Fruit fly (Drosophila melanogaster) whole organism, adult: ENCODE measurements around the gene CG7011.

Experiments
- CG11617 ChIP-seq: fragments of 200-800 bp; sonication (Bioruptor generic); optimal IDR thresholded peaks from 2 replicates; lab custom pipeline; 2017; ENCODE audit warnings: mild to moderate bottlenecking, missing biosample characterization, missing genetic modification reagents, missing genetic modification characterization
- CG12768 ChIP-seq: fragments of 200-800 bp; sonication (Bioruptor generic); optimal IDR thresholded peaks from 2 replicates; lab custom pipeline; 2017; ENCODE audit warnings: missing biosample characterization, missing genetic modification characterization, mild to moderate bottlenecking, moderate library complexity, missing genetic modification reagents
- CG14711 ChIP-seq: fragments of 200-800 bp; sonication (Bioruptor generic); optimal IDR thresholded peaks from 2 replicates; lab custom pipeline; 2018; ENCODE audit warnings: missing biosample characterization, mild to moderate bottlenecking, missing genetic modification characterization, moderate library complexity
- CG1620 ChIP-seq: fragments of 200-800 bp; sonication (Bioruptor generic); optimal IDR thresholded peaks from 2 replicates; lab custom pipeline; 2016; ENCODE audit warnings: missing biosample characterization, missing genetic modification characterization
- CG33017 ChIP-seq: fragments of 200-800 bp; sonication (Bioruptor generic); optimal IDR thresholded peaks from 2 replicates; lab custom pipeline; 2018; ENCODE audit warnings: missing biosample characterization, mild to moderate bottlenecking, missing genetic modification characterization, moderate library complexity
- CG5204 ChIP-seq: fragments of 200-800 bp; sonication (Bioruptor generic); optimal IDR thresholded peaks from 2 replicates; lab custom pipeline; 2016; ENCODE audit warnings: missing biosample characterization, missing genetic modification characterization
- CG7045 ChIP-seq: fragments of 200-800 bp; sonication (Bioruptor generic); optimal IDR thresholded peaks from 2 replicates; lab custom pipeline; 2017; ENCODE audit warnings: missing biosample characterization, mild to moderate bottlenecking, missing genetic modification characterization
- CG7101 ChIP-seq: fragments of 200-800 bp; sonication (Bioruptor generic); optimal IDR thresholded peaks from 2 replicates; lab custom pipeline; 2018; ENCODE audit warnings: missing biosample characterization, mild to moderate bottlenecking, missing genetic modification characterization, moderate library complexity
- Clk ChIP-seq: fragments of 200-800 bp; sonication (Bioruptor generic); optimal IDR thresholded peaks from 2 replicates; lab custom pipeline; 2017; ENCODE audit warnings: missing biosample characterization, missing genetic modification characterization
- Crg-1 ChIP-seq: fragments of 200-800 bp; sonication (Bioruptor generic); optimal IDR thresholded peaks from 2 replicates; lab custom pipeline; 2016; ENCODE audit warnings: missing biosample characterization, missing genetic modification characterization
- Hr96 ChIP-seq: fragments of 200-800 bp; sonication (Bioruptor generic); optimal IDR thresholded peaks from 2 replicates; lab custom pipeline; 2016; ENCODE audit warnings: missing biosample characterization, missing genetic modification characterization
- Mnt ChIP-seq: fragments of 200-800 bp; sonication (Bioruptor generic); optimal IDR thresholded peaks from 2 replicates; lab custom pipeline; 2016; ENCODE audit warnings: missing biosample characterization, mild to moderate bottlenecking, missing genetic modification characterization
- bab1 ChIP-seq: fragments of 200-800 bp; sonication (Bioruptor generic); optimal IDR thresholded peaks from 3 replicates; lab custom pipeline; 2019; ENCODE audit warnings: missing biosample characterization, mild to moderate bottlenecking, missing genetic modification characterization, moderate library complexity
- cic ChIP-seq: fragments of 200-800 bp; sonication (Bioruptor generic); optimal IDR thresholded peaks from 2 replicates; lab custom pipeline; 2017; ENCODE audit warnings: missing biosample characterization, mild to moderate bottlenecking, missing genetic modification characterization, moderate library complexity
- cnc ChIP-seq, 2 experiments: fragments of >200 bp; optimal IDR thresholded peaks; 2 replicates each; lab custom pipeline; 2017
- kay ChIP-seq: fragments of 200-800 bp; sonication (Bioruptor generic); peaks from one replicate; lab custom pipeline; 2016; ENCODE audit warnings: missing biosample characterization, missing genetic modification characterization, borderline replicate concordance
- ovo ChIP-seq: fragments of 200-800 bp; sonication (Bioruptor generic); optimal IDR thresholded peaks from 2 replicates; lab custom pipeline; 2016; ENCODE audit warnings: missing biosample characterization, missing genetic modification characterization
- pad ChIP-seq: fragments of 200-800 bp; sonication (Bioruptor generic); optimal IDR thresholded peaks from 3 replicates; lab custom pipeline; 2017; ENCODE audit warnings: missing biosample characterization, missing genetic modification characterization, mild to moderate bottlenecking, moderate library complexity, missing genetic modification reagents
- tj ChIP-seq: fragments of 200-800 bp; sonication (Bioruptor generic); optimal IDR thresholded peaks from 3 replicates; lab custom pipeline; 2017; ENCODE audit warnings: missing biosample characterization, mild to moderate bottlenecking, missing genetic modification characterization, moderate library complexity
- toe ChIP-seq: fragments of 200-800 bp; sonication (Bioruptor generic); optimal IDR thresholded peaks from 2 replicates; lab custom pipeline; 2016; ENCODE audit warnings: missing biosample characterization, missing genetic modification characterization

CG7011 gene

DNA sequence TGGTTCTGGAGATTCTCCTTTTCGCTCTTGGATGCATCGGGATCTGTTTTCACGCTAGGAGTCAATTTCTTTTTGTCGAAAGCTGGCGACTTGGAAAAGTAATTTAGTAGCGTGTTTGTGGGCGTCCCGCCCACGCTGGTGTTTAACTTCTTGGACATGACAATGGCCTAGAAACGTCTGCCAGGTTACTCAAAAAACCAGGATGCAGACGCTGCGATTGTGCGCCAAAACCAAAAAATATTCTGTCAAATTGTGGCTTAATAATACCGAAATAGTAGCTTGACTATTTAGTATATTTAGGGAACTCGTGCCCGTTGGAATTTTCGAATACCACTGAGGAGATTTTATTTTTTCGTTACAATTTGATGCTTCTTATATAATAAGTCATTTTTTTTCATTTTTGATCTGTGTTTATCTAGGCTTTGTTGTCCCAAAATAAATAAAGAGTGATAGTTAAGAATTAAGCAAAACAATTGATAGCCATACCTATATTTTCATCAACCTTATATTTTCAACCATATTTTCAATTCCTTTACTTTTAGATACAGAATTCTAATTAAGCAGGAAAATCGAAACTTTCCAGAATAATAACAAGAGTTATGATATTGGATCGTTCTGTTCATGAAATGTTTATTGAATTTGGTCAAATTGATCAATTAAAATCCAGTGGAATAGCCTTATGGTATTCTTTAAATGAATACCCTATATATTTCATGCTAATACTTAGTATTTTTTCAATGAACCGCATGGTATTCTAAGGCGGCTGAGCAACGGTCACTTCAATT lies 4.9 kb downstream of the CG7011 start, which contains the start of the genes Msh6 and Prp31:
Gene Msh6, minus strand, starts transcription at position 233 of the 785 bp plus-strand sequence.
Gene Prp31, plus strand, starts transcription at position 771 of the 785 bp plus-strand sequence.
- peak; percentile 84 for TF ChIP-seq toe
- TF ChIP-seq Clk (GFP tag; lab: Kevin White, UChicago): peak; percentile 22
- peak; percentile 54 for TF ChIP-seq CG14711 (tag; lab: Kevin White, UChicago)
- peak; percentile 50 for TF ChIP-seq CG7101 (tag; lab: Kevin White, UChicago)
- no peak for TF ChIP-seq Mnt (GFP tag; lab: Kevin White, UChicago)
- TF ChIP-seq Hr96 (GFP tag; lab: Kevin White, UChicago): peak; percentile 68
- no peak for TF ChIP-seq cnc (optimal IDR thresholded peaks at IDR 0.05; lab: Kevin White, UChicago)
- TF ChIP-seq CG33017 (tag; lab: Kevin White, UChicago): no peak
- no peak for TF ChIP-seq cic (GFP tag; lab: Kevin White, UChicago)
- peak; percentile 13 for TF ChIP-seq ovo (GFP tag; lab: Kevin White, UChicago)
- TF ChIP-seq CG11617: peak; percentile 60
- TF ChIP-seq Crg-1: no peak
- TF ChIP-seq bab1: no peak
- peak; percentile 48 for TF ChIP-seq pad (GFP tag; lab: Kevin White, UChicago)
- TF ChIP-seq CG7045 (GFP tag; lab: Kevin White, UChicago): peak; percentile 67
- no peak for TF ChIP-seq CG5204 (GFP tag; lab: Kevin White, UChicago)
- TF ChIP-seq kay: no peak
- TF ChIP-seq CG1620: peak; percentile 59
- peak; percentile 58 for TF ChIP-seq CG12768 (GFP tag; lab: Kevin White, UChicago)
- TF ChIP-seq tj (GFP tag; lab: Kevin White, UChicago): peak; percentile 30

DNA sequence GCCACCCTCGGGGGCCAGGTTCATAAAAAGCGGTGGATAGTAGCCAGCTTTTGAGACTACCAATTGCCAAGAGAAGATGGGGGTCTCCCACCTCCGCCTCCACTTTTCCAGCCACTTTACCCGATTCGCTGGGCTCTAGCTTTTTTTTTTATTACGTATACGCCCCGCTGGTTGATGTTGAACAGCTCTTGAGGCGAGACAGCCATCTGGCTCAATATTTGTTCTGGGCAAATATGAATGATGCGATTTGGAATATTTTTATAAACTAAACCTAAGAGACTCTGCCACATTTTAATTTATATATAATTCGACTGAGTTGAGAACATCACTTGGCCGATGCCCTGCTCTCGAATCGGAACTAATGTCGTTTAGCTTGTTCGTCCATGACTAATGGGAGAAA lies 13.4 kb downstream of the CG7011 start:
- no peak for TF ChIP-seq Clk (GFP tag; lab: Kevin White, UChicago)
- no peak for TF ChIP-seq CG7101 (tag; lab: Kevin White, UChicago)
- no peak for TF ChIP-seq ovo (GFP tag; lab: Kevin White, UChicago)
- no peak for TF ChIP-seq cic (GFP tag; lab: Kevin White, UChicago)
- TF ChIP-seq CG11617: no peak
- no peak for TF ChIP-seq tj (GFP tag; lab: Kevin White, UChicago)
- TF ChIP-seq Hr96 (GFP tag; lab: Kevin White, UChicago): no peak
- TF ChIP-seq toe: no peak
- TF ChIP-seq CG12768 (GFP tag; lab: Kevin White, UChicago): no peak
- TF ChIP-seq CG5204 (GFP tag; lab: Kevin White, UChicago): no peak
- no peak for TF ChIP-seq pad (GFP tag; lab: Kevin White, UChicago)
- no peak for TF ChIP-seq CG1620
- TF ChIP-seq Mnt (GFP tag; lab: Kevin White, UChicago): no peak

DNA sequence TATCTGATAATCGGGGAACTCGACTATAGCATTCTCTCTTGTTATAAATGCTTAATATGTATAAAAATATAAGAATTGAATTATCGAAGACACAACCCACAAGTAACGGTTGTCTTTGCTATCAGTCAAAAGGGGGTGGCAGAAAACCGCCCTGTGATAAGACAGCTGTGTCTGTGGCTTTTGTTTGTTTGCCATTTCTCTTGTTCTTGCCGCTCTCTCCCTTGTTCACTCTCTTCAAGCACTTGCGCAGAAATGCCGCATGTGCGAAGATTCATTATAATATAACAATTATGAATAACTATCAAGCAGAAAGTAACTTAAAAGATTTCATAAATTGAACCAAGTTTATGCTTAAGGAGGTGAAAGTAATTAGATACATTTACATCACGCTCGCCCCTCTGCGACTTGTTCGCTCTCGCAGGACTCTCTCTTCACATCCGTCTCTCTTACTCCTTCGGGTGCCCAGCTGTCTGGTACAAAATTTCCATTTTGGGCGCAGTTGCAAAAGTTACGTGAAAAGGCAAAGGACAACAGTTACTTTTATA lies 16.7 kb downstream of the CG7011 start, which contains the start of gene FucTA:
Gene FucTA, plus strand, starts transcription at position 495 of the 545 bp plus-strand sequence.
- TF ChIP-seq CG7045 (GFP tag; lab: Kevin White, UChicago) (no peak), ovo (GFP tag; lab: Kevin White, UChicago) (peak; percentile 25)

- peak; percentile 18 for TF ChIP-seq tj (GFP tag; lab: Kevin White, UChicago)
- TF ChIP-seq CG7045 (GFP tag; lab: Kevin White, UChicago): no peak
- TF ChIP-seq Mnt (GFP tag; lab: Kevin White, UChicago): peak; percentile 21
- TF ChIP-seq kay: peak; percentile 74
- TF ChIP-seq ovo (GFP tag; lab: Kevin White, UChicago): no peak
- peak; percentile 18 for TF ChIP-seq CG1620
Observed at dm6 chr3L:15143638-15144600, 19.5 kb downstream of the CG7011 start, which contains the start of the genes CG32147 and Pex3. CG32147 (minus strand) TSS chr3L:15144059. Pex3 (plus strand) TSS chr3L:15144355.

- no peak for TF ChIP-seq toe
- TF ChIP-seq CG14711 (tag; lab: Kevin White, UChicago): no peak
- no peak for TF ChIP-seq CG7045 (GFP tag; lab: Kevin White, UChicago)
- no peak for TF ChIP-seq kay
- no peak for TF ChIP-seq CG11617
- no peak for TF ChIP-seq ovo (GFP tag; lab: Kevin White, UChicago)
- no peak for TF ChIP-seq cnc (optimal IDR thresholded peaks at IDR 0.05; lab: Kevin White, UChicago)
- no peak for TF ChIP-seq Mnt (GFP tag; lab: Kevin White, UChicago)
- no peak for TF ChIP-seq CG5204 (GFP tag; lab: Kevin White, UChicago)
- no peak for TF ChIP-seq CG7101 (tag; lab: Kevin White, UChicago)
Observed at dm6 chr3L:15143108-15143507, 20.3 kb downstream of the CG7011 start.
